Worm (Caenorhabditis elegans) whole organism, midembryonic: Measurements from ENCODE around the gene rps-29.

Source experiments
- tab-1 ChIP-seq: fragments of 200-800 bp; sonication (Bioruptor generic); IDR thresholded peaks from 2 replicates; pipeline ENCODE4 v1.3.6; 2022; ENCODE audit warnings: missing genetic modification characterization, missing compliant biosample characterization
- ztf-23 ChIP-seq: fragments of 200-800 bp; sonication (Bioruptor generic); IDR thresholded peaks from 2 replicates; pipeline ENCODE4 v1.3.6; 2022; ENCODE audit warnings: missing genetic modification reagents, missing genetic modification characterization, missing compliant biosample characterization

ce11 chrIII:764884-765283, 29.2 kb upstream of the rps-29 start, which contains the start of gene ptl-1:
- TF ChIP-seq ztf-23 (GFP tag; lab: Robert Waterston, UW): no peak
- TF ChIP-seq tab-1 (GFP tag; lab: Robert Waterston, UW): no peak
